Fruit fly (Drosophila melanogaster): ENCODE results near the gene Nemp.

Gene Nemp

DNA sequence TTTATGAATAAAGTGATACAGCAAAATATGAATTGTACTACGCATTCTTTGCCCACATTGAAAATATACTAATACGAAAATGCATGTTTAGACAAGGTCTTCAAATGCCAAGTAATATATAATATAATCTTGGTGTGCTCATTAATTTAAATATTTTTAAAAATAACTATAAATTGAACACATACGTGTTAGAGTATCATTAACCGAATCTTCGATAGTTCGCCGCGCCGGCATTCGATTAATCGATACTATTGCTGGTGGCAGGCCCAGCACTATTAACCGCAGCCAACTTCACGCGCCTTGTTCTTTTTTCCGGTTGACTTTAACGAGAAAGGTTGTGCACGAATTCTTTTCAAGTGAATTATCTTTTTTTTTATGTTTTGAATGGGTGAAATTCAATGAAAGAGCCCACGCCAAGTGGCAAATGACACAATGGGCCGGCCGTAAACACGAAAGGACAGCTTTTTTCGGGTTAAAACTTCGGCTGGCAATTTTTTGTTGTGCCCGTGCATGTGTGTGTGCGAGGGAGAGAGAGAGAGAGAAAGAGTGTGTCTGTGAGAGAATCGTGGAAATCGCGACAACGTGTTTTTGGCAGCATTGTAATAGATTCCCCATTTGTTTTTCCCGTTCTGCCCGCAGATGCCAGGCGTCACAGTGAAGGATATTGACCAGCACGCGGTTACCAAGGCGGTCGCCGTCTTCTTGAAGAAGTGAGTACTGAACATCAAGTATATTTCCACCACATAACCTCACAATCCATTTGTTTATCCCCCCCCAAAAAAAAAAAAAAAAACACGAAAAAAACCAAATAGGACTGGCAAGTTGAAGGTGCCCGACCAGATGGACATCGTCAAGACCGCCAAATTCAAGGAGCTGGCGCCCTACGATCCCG is 17.0 kb downstream of the Nemp start, which contains the start of gene RpS19a (continued):
- TF ChIP-seq CG34376 (GFP tag; optimal IDR thresholded peaks at IDR 0.05) (peak; percentile 96), tup (GFP tag; optimal IDR thresholded peaks at IDR 0.05) (no peak), bab2 (GFP tag; optimal IDR thresholded peaks at IDR 0.05) (peak; percentile 37), sna (GFP tag; IDR thresholded peaks at IDR 0.05; ENCODE audit: partially characterized antibody) (no peak), E2f2 (GFP tag; IDR thresholded peaks at IDR 0.05) (peak; percentile 58), pnt (GFP tag; optimal IDR thresholded peaks at IDR 0.05) (no peak), CG31365 (tag; optimal IDR thresholded peaks at IDR 0.05) (peak; percentile 81), ap (GFP tag; IDR thresholded peaks at IDR 0.05) (peak; percentile 66), abd-A (tag; optimal IDR thresholded peaks at IDR 0.05) (no peak), crp (GFP tag; optimal IDR thresholded peaks at IDR 0.05) (peak in 1 of 2 experiments; percentile 22), Hr3 (GFP tag; optimal IDR thresholded peaks at IDR 0.05) (no peak), bsh (GFP tag; optimal IDR thresholded peaks at IDR 0.05) (peak; percentile 15 to 64), tx (GFP tag; optimal IDR thresholded peaks at IDR 0.05) (no peak), ems (GFP tag; optimal IDR thresholded peaks at IDR 0.05) (peak; percentile 15), CG3281 (GFP tag; optimal IDR thresholded peaks at IDR 0.05) (peak; percentile 87), pan (optimal IDR thresholded peaks at IDR 0.05) (no peak), pan (GFP tag; optimal IDR thresholded peaks at IDR 0.05 in 1 of 2, IDR thresholded peaks at IDR 0.05 in 1 of 2) (peak in 1 of 2 experiments; percentile 72), tll (GFP tag; optimal IDR thresholded peaks at IDR 0.05) (peak in 1 of 2 experiments; percentile 85), Mes4 (GFP tag; optimal IDR thresholded peaks at IDR 0.05) (peak; percentile 66), Abd-B (GFP tag; optimal IDR thresholded peaks at IDR 0.05) (peak; percentile 16), slou (GFP tag; optimal IDR thresholded peaks at IDR 0.05) (peak; percentile 39), CG6272 (GFP tag; IDR thresholded peaks at IDR 0.05) (peak; percentile 47), CG9876 (GFP tag; optimal IDR thresholded peaks at IDR 0.05) (peak; percentile 58), MESR4 (GFP tag; optimal IDR thresholded peaks at IDR 0.05) (peak; percentile 98), gt (GFP tag; IDR thresholded peaks at IDR 0.05) (0 out of 2 replicates have a peak, but pooled peaks have one; percentile 18), CG6689 (GFP tag; IDR thresholded peaks at IDR 0.05) (peak; percentile 59), Dll (GFP tag; IDR thresholded peaks at IDR 0.05; ENCODE audit: partially characterized antibody) (peak; percentile 73; the same call in 2 of the 4 replicates), CG15479 (GFP tag; optimal IDR thresholded peaks at IDR 0.05) (peak; percentile 15), Trl (optimal IDR thresholded peaks at IDR 0.05) (peak in 1 of 2 experiments; percentile 56), Trl (GFP tag; optimal IDR thresholded peaks at IDR 0.05) (peak; percentile 58), Dbx (GFP tag; IDR thresholded peaks at IDR 0.05) (peak; percentile 66), emc (GFP tag; optimal IDR thresholded peaks at IDR 0.05) (no peak), Vsx1 (GFP tag; optimal IDR thresholded peaks at IDR 0.05) (peak; percentile 83), Taf1 (GFP tag; IDR thresholded peaks at IDR 0.05) (peak; percentile 21; the same call in 1 of the 2 replicates), lilli (GFP tag; optimal IDR thresholded peaks at IDR 0.05) (peak; percentile 48), exex (tag; optimal IDR thresholded peaks at IDR 0.05) (peak; percentile 55), CG13894 (tag; optimal IDR thresholded peaks at IDR 0.05) (peak; percentile 75), rib (GFP tag; IDR thresholded peaks at IDR 0.05) (peak; percentile 56), grau (tag; optimal IDR thresholded peaks at IDR 0.05) (peak; percentile 57), bbx (GFP tag; IDR thresholded peaks at IDR 0.05; ENCODE audit: partially characterized antibody) (peak; percentile 11), sr (GFP tag; IDR thresholded peaks at IDR 0.05) (peak; percentile 71; the same call in 2 of the 3 replicates), CG10462 (GFP tag; optimal IDR thresholded peaks at IDR 0.05) (no peak), CG18764 (GFP tag; optimal IDR thresholded peaks at IDR 0.05) (peak; percentile 39), fd102C (GFP tag; optimal IDR thresholded peaks at IDR 0.05) (peak; percentile 53), CG12236 (GFP tag; optimal IDR thresholded peaks at IDR 0.05) (peak; percentile 7), Hsf (GFP tag; optimal IDR thresholded peaks at IDR 0.05) (peak; percentile 30), CG18262 (tag; optimal IDR thresholded peaks at IDR 0.05) (peak; percentile 60), Bdp1 (GFP tag; optimal IDR thresholded peaks at IDR 0.05) (peak; percentile 54)

All from whole organism, embryonic.